Worm (Caenorhabditis elegans) whole organism, L1 larva: ENCODE results near the gene T04G9.6.

Source experiments
- aha-1 ChIP-seq: fragments of 150-350 bp; optimal IDR thresholded peaks from 2 replicates; lab custom pipeline; 2014; ENCODE audit warnings: missing biosample characterization, missing genetic modification characterization
- ama-1 ChIP-seq: fragments of 150-350 bp; optimal IDR thresholded peaks from 2 replicates; lab custom pipeline; 2014
- ceh-82 ChIP-seq, 3 experiments: fragments of 150-350 bp in 1 of 3; sonication (generic microtip) in 2 of 3; optimal IDR thresholded peaks; 2 replicates each; lab custom pipeline; 2014 to 2017; ENCODE audit warnings: missing biosample characterization in 3 of 3, missing genetic modification characterization in 3 of 3
- fkh-10 ChIP-seq: sonication (generic microtip); optimal IDR thresholded peaks from 2 replicates; lab custom pipeline; 2017; ENCODE audit warnings: missing biosample characterization, missing genetic modification reagents, missing genetic modification characterization
- fkh-8 ChIP-seq: sonication (generic microtip); optimal IDR thresholded peaks from 2 replicates; lab custom pipeline; 2016; ENCODE audit warnings: mild to moderate bottlenecking, missing genetic modification characterization, missing compliant biosample characterization
- grh-1 ChIP-seq: fragments of 200-800 bp; sonication (Bioruptor generic); IDR thresholded peaks from 2 replicates; pipeline ENCODE4 v1.3.6; 2022; ENCODE audit warnings: missing genetic modification reagents, missing genetic modification characterization, missing compliant biosample characterization
- lin-13 ChIP-seq: fragments of 150-350 bp; optimal IDR thresholded peaks from 2 replicates; lab custom pipeline; 2014; ENCODE audit warnings: missing biosample characterization, missing genetic modification reagents, missing genetic modification characterization
- lin-39 ChIP-seq: fragments of 150-350 bp; optimal IDR thresholded peaks from 2 replicates; lab custom pipeline; 2014; ENCODE audit warnings: missing biosample characterization, missing genetic modification reagents, missing genetic modification characterization
- lir-3 ChIP-seq: sonication (generic microtip); optimal IDR thresholded peaks from 2 replicates; lab custom pipeline; 2016; ENCODE audit warnings: mild to moderate bottlenecking, missing genetic modification characterization, moderate library complexity, missing compliant biosample characterization; ENCODE audit not compliant: poor library complexity
- lsy-2 ChIP-seq, 2 experiments: fragments of 150-350 bp; optimal IDR thresholded peaks; 2 replicates each; lab custom pipeline; 2014; ENCODE audit warnings: missing biosample characterization in 2 of 2, missing genetic modification characterization in 2 of 2
- nhr-237 ChIP-seq: fragments of 150-350 bp; optimal IDR thresholded peaks from 2 replicates; lab custom pipeline; 2014; ENCODE audit warnings: missing biosample characterization, missing genetic modification characterization
- pqm-1 ChIP-seq: sonication (generic microtip); optimal IDR thresholded peaks from 3 replicates; lab custom pipeline; 2017; ENCODE audit warnings: missing biosample characterization, missing genetic modification characterization
- unc-62 ChIP-seq: fragments of 150-350 bp; optimal IDR thresholded peaks from 2 replicates; lab custom pipeline; 2014; ENCODE audit warnings: missing biosample characterization, missing genetic modification reagents, missing genetic modification characterization
- ztf-11 ChIP-seq, 2 experiments: sonication (generic microtip); optimal IDR thresholded peaks; 2 replicates each; lab custom pipeline; 2016 to 2017; ENCODE audit warnings: missing genetic modification characterization in 2 of 2, missing biosample characterization in 1 of 2, missing compliant biosample characterization in 1 of 2

DNA sequence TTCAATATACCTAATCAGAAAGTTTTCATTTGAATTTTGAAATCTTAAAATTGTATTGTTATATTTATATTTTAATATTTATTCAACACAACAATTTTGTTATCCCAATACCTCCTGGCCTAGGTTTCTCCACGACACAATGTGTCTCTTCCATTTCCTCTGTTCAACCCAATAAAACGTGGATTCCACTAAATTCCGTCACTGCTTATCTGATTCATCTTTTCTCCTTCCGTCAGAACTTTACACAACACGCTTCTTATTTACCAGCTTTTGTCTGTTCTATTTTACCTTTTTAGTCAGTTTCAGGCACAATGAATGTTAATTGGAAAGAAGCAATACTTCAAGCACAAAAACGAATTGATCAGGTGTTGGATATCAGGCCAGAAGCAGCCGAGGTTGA, 49.7 kb upstream of the T04G9.6 start, which contains the start of gene F39H12.1:
- no peak for TF ChIP-seq nhr-237 (tag; lab: Kevin White, UChicago)
- no peak for TF ChIP-seq fkh-8 (tag; lab: Kevin White, UChicago)
- no peak for TF ChIP-seq lin-13 (GFP tag; lab: Kevin White, UChicago)
- no peak for TF ChIP-seq lin-39 (tag; lab: Kevin White, UChicago)
- TF ChIP-seq ama-1 (lab: Kevin White, UChicago): no peak
- no peak for TF ChIP-seq unc-62
- TF ChIP-seq pqm-1 (tag; lab: Kevin White, UChicago): no peak
- no peak for TF ChIP-seq fkh-10 (GFP tag; lab: Kevin White, UChicago)
- no peak for TF ChIP-seq aha-1 (tag; lab: Kevin White, UChicago)
- no peak for TF ChIP-seq ceh-82 (tag; optimal IDR thresholded peaks at IDR 0.05; lab: Kevin White, UChicago)
- TF ChIP-seq lir-3: no peak
- TF ChIP-seq lsy-2 (tag; optimal IDR thresholded peaks at IDR 0.05; lab: Kevin White, UChicago): no peak
- TF ChIP-seq grh-1: no peak
- TF ChIP-seq ztf-11 (tag; optimal IDR thresholded peaks at IDR 0.05; lab: Kevin White, UChicago): no peak
